Fruit fly (Drosophila melanogaster) ovary, adult (tissue): Measurements from ENCODE around the gene ND-ACP.

Source experiments
- CG17801 ChIP-seq: fragments of 200-800 bp; optimal IDR thresholded peaks from 2 replicates; lab custom pipeline; 2019; ENCODE audit warnings: missing biosample characterization, mild to moderate bottlenecking, missing genetic modification characterization, moderate library complexity; ENCODE audit not compliant: partially characterized antibody

ND-ACP gene

DNA sequence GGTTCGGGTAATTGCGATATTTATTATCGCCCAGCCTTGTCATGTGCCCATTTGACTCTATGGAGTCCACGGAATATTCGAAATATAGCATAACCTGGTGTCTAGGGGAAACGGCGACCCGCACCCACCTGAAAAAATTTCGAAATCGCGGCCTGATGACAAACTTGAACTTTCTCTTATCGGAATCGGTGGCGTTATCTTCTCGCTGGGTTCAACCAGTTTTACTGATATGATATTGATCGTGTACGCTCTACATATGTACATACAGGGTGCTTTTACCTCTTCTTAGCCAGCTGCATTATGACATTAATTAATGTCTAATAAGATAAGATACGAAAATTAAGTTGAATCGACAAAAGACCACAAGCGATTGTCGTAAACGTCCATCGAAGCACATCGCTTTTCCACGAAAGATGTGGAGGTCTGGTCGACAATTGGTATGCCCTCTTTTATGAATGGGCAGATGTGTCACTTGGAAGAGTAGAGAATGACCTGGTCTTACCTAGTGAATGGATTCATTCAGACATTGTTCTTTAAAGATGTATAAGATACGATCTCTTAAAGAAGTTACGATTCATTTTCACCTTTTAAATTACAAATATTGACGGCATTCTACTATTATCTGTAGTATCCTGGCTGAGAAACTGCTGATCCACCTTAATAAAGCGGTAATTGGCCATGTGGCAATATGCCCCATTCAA is 9.4 kb upstream of the ND-ACP start:
- TF ChIP-seq CG17801: peak; percentile 62

DNA sequence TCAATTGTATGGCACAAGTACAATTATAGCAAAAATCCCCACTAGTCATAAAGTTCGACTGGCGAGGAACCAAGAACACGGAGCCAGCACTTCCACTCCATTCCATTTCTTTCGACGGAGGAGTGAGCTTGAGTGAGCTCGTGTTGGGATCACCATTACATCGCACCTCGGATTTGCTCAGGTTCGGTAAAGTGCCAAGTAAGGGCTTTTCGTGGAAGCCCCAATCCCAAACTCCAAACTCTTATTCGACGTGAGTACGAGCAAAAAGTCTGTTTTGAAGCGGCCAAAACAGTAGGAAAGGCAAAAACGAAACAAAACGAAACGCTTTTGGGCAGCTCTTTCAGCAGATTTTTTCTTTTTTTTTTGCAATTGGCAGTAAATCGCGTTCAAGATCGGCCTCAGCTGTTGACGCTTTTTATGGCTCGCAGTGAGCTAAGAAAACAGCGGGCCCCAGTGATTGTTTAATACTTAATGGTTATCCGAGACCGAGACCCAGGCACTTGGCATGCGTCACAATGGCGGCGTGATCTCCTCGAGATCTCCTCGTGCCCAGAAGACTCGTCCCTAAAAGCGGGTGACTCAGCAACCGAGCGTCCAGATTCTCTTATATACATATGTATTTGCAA is 8.7 kb upstream of the ND-ACP start:
- no peak for TF ChIP-seq CG17801

DNA sequence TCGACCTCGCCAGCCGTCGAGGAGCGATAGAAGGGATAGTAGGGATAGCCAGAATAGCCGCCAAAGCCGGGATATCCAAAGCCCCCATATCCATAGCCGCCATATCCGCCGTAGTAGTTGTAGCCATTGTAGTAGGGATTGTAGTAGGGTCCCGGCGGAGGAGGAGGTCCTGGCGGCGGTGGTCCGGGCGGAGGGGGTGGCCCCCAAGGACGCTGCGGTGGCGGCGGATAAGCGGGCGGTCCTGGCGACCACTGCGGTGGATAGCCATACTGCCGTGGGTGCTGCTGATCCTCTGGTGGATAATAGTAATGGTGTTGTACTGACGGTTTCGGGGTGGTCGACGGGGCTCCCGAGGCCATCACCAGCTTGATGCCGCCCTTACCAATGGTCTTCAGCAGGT is 7.6 kb upstream of the ND-ACP start:
- no peak for TF ChIP-seq CG17801

DNA sequence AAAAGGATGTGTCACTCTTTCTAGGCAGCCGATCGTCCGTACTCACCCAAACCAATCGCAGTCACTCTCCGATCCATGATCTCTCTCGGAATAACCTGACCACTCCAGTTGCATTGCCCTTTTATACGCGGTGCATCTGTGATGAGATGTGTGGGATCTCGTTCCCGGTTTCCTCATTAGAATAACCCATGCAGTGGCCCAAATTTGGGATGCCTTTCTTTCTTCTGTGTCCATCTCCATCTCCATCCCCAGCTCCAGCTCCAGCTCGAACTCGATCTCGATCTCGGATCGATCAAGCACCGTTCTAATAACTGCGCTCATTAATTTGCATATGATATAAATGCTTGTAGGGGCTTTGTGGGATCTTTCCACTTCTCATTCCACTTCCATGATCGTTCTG is 7.0 kb upstream of the ND-ACP start, which contains the start of gene CG9184:
CG9184 (minus strand) TSS at position 101 of the 400 bp plus-strand sequence.
- TF ChIP-seq CG17801: no peak

DNA sequence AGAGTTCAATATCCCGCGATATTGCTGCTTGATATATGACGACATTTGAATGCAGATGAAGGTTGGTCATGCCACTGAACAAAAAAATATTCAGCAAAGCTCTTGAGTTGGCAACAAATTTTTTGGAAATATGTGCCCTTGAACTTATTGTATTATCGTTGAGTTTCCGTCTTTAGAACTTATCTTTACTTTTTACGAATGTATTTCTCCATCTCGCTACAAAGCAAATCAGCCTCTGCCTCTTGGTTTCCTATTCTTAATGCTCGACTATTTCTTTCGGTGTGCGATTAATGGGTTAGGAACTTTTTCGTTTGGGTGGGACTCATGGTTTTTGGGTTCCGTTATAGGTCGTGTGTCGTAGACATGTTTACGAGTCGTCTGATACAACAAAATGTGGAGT is 6.6 kb upstream of the ND-ACP start:
- no peak for TF ChIP-seq CG17801

DNA sequence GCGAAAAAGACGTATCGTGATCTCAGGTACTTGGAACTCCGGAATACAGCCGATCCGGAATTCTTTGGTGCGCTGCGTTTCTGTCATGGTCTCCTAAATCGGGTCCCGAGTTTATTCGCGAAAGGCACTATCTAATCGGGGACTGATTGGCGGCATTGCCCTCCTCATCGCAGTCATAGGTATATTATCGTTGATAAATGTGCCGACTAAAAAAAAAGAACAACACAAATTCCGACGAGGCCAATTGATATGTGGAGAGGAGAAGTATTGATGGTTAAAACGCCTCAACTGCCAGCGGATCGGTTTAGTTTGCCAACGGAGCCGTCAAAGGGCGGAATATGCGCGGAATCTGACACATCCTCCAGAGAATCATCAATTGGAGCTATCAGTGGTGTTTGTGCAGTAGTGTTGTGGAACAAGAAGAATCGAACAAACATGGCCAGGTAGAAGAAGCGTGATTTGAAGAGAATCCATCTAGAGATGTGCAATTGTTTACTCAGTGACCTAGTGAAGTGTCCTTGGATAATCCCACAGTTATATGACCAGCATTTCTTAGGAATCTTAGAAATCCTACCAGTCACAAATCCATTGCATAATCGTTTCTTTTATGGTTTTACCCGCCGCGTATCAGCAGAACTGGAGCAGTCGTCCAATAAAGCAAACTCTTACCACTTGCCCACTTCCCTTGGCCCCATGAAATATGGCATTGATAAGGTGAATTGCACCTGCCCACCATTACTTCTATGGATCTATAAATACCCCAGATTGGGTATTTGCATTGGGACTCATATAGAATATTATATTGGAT is 4.7 kb upstream of the ND-ACP start:
- no peak for TF ChIP-seq CG17801

DNA sequence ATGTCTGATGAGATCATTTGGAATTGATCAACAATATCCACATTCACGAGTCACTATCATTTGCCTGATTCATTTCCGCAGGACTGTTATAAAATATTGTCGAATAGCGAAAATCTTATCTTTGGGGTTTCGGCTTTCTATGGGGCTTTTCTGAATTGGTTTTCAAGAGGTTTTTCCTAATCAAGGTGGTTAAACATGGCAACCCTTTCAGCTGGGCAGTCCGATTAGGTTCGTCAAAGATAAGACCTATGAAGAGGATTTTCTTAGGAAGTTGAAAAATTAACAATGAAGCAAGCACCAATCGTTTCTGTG is 4.2 kb upstream of the ND-ACP start:
- TF ChIP-seq CG17801: no peak

DNA sequence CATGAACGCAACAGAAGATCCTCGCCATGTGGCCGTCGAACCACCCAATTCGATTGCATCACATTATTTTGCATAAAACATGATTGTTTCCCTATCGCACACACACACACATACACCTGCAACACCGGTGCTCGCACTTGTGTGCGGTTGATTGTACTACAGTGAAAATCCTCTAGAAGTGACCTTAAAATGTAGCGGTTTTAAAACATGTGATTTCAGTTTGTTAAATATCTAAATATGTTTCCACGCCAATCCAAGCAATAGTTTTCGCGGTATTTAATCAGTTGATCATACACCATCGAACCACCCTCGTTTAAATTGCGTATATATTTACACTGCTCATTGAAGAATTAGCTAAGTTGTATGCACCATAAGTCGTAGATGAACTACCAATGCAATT is 671 bp downstream of the ND-ACP start:
- no peak for TF ChIP-seq CG17801

DNA sequence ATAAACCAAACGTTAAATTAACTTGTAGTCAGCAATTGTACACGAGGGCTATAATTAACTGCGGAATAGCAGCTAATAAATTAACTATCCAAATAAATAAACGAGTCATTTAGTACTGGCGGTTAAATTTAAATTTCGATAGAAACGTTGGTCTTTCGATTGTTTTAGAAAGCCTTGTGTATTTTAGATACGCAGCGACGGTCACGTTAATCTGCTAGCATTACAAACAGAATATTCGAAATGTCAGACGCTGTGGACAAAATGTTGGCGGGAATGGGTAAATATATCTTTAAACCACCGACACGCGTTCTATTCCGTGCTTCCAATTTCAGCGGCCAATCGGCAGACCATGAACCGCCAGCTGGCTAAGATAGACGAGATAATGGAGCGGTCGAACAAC is 1.8 kb downstream of the ND-ACP start, which contains the start of gene msd1:
msd1 (plus strand) TSS at position 203 of the 400 bp plus-strand sequence.
- no peak for TF ChIP-seq CG17801

DNA sequence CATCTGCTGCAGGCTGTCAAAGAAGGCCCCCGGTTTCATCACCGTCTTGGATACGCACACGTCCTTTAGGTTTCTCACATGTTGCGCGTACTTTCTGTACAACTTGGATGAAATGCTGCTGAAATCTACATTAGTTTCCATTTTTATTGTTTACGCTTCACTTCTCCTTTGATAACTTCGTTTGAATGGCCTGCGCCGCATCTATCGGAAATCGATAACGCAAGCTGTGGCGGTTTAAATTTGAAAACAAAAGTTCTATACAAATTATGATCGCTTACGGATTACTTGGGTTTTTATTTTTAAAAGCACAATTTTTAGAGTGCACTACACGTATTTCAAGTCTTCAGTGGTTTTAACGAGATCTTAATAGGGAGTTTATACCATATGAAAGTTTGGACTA is 3.2 kb downstream of the ND-ACP start, which contains the start of gene msd5:
msd5 (minus strand) TSS at position 174 of the 400 bp plus-strand sequence.
- no peak for TF ChIP-seq CG17801

DNA sequence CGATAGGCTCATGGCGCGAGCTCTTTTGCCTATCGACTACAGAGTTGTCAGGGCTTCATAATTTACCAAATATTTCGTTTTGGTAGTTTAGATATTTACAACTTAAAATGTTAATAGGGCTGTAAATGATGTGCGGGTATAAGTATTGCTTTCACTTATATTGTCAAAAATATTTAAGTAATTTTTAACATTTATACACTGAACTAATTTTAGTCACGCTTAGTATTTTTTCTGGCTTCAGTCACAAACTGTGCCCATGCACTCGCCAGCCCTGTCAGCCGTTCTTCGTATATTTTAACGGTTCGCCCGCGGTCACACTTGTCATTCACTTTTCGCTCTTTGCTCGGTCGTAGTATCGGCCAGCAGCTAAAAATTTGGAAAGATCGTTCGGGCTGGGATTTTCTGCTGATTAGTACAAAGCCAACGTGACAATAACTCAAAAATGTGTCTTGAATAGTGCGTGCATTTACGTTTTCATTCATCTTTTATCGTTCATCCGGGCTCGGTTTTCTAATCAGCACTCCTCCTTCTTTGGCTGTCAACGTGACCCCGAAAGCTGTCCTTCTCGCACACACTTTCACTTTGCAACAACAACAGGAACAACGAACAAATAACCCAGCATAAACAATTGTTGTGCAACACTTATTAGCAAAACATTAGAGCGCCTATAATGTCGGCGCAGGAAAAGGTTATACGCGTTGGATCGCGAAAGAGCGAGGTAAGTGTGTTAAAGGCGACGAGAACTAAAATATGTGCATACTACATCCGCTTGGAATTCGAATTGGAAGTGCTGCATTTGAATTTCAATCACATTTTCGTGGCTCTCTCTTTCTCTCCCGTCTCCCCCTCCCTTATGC is 5.0 kb downstream of the ND-ACP start, which contains the start of the genes Hmbs and CG2211:
Hmbs (plus strand) TSS at position 319 of the 857 bp plus-strand sequence.
CG2211 (minus strand) TSS at position 789 of the 857 bp plus-strand sequence.
- peak; percentile 85 for TF ChIP-seq CG17801

DNA sequence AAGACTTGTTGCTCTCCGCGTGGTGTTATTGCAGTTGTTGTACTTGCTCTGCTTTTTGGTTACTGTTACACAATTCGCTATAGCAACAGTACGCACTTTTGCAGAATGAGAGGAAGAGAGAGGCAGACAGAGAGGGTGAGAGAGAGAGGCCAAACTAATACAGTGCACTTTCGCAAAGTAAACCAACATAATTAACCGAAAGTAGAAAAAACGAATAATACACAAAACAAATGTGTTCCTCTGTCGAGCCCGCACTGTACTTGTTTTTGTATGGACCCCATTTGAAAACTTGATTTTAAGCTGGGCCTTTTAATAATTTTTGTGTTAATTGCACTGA is 5.6 kb downstream of the ND-ACP start:
- TF ChIP-seq CG17801: peak; percentile 40

DNA sequence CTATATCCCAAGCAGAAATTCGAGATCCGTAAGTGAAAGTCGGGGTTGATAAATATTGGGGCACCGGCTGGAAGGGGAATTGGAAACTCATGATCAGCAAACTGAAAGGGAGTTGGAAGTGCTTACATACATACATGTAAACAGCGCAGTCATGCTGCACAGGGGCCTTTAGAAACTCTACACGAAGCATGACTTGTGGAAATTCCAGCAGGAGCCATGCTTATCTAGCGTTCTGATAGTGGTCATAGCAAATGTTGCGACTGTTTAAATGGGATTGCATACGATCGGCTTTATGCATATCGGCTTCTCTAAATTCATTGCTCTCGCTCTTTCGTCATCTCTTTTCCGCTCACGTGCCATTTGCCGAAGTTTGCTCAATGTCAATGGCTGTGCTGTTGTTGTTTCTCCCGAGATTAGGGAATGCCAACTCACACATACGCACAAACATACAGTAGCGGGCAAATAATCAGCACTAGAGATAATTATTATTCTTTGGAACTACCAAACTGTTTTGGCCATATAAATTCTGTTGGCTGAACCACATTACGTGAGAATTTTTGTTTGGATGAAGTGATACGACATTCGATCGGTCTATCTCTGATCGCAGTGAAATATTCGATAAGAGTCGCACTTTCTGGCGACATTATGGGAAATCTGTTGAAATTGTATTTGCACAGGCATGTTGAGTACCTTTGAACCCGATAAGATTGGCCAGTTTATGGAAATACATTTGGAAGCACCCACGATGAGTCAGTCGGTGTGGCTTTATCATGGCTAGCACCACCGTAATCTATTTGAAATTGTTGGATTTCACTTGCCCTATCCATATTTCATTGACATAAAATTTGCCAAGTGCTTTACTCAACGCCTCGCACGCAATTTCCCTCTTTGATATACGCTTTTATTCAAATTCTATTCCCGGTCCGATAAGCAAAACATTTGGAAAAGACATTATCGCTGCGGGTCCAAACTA is 6.5 kb downstream of the ND-ACP start:
- TF ChIP-seq CG17801: no peak

DNA sequence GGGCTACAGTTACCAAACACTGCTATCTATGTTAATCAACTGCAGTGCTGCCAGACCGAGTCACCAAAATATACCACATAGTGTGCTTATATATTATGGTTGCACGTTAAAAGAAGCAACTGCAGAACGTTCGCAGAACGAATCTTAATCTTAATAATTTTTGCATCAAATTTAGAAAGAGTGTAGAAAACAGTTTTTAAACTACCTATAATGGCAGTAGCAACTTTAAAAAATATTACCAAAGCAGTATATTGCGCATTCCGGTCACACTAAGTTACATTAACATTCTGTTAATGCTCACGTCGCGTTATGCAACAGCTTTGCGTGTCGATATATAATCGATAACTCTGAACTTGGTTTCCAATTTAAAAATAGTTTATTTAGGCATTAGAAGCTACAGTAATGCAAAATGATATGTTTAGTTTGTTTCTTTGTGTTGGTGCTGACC is 12.4 kb downstream of the ND-ACP start, which contains the start of gene indra:
indra (minus strand) TSS at position 271 of the 448 bp plus-strand sequence.
- peak; percentile 41 for TF ChIP-seq CG17801
